Worm (Caenorhabditis elegans): ENCODE measurements around the gene talp-3.
A peak's percentile ranks its signal among the peaks of the same experiment; 100 is the strongest.

talp-3 gene

ce11 chrIV:14653066-14653465 lies at the start of gene talp-3:
Gene talp-3, minus strand, starts transcription at chrIV:14653380.
- TF ChIP-seq let-607 (tag; optimal IDR thresholded peaks at IDR 0.05): no peak
- peak; percentile 74; the same call in 1 of the 2 replicates for TF ChIP-seq attf-6 (GFP tag; IDR thresholded peaks at IDR 0.05)
- no peak for TF ChIP-seq ztf-22 (GFP tag; optimal IDR thresholded peaks at IDR 0.05)

- TF ChIP-seq rec-8 (tag; optimal IDR thresholded peaks at IDR 0.05): no peak
- TF ChIP-seq ztf-3 (GFP tag; optimal IDR thresholded peaks at IDR 0.05): no peak
- no peak for TF ChIP-seq lir-1 (GFP tag; conservative IDR thresholded peaks at IDR 0.05)
- no peak for TF ChIP-seq B0261.1 (tag; optimal IDR thresholded peaks at IDR 0.05)
- no peak for TF ChIP-seq Y95B8A.8 (GFP tag; IDR thresholded peaks at IDR 0.05)
- no peak for TF ChIP-seq ztf-6 (GFP tag; IDR thresholded peaks at IDR 0.05)
- TF ChIP-seq hsf-1 (GFP tag; IDR thresholded peaks at IDR 0.05): no peak
- no peak for TF ChIP-seq xnd-1 (tag; optimal IDR thresholded peaks at IDR 0.05)
- no peak for TF ChIP-seq lsl-1 (GFP tag; optimal IDR thresholded peaks at IDR 0.05)
- TF ChIP-seq pbrm-1 (GFP tag; IDR thresholded peaks at IDR 0.05): no peak
- no peak for TF ChIP-seq Y56A3A.18 (GFP tag; IDR thresholded peaks at IDR 0.05)
- no peak for TF ChIP-seq ets-4 (GFP tag; optimal IDR thresholded peaks at IDR 0.05)
- no peak for TF ChIP-seq tlf-1 (GFP tag; optimal IDR thresholded peaks at IDR 0.05)
These were observed 46.7 kb upstream of the talp-3 start, which contains the start of gene haf-8 for ce11 chrIV:14699840-14700239. Gene haf-8, minus strand, starts transcription at chrIV:14699940.

- TF ChIP-seq attf-6 (GFP tag; IDR thresholded peaks at IDR 0.05) (peak; percentile 68; the same call in 1 of the 2 replicates), rpc-1 (optimal IDR thresholded peaks at IDR 0.05) (no peak), rpc-1 (tag; optimal IDR thresholded peaks at IDR 0.05) (no peak), snpc-4 (GFP tag; optimal IDR thresholded peaks at IDR 0.05) (no peak), snpc-4 (tag; optimal IDR thresholded peaks at IDR 0.05) (peak in 2 of 4 experiments; percentile 55 to 56), F52B5.7 (tag; optimal IDR thresholded peaks at IDR 0.05) (no peak)
These were observed 34.5 kb upstream of the talp-3 start for ce11 chrIV:14687716-14688115.

ce11 chrIV:14679060-14679459 lies 25.9 kb upstream of the talp-3 start:
- TF ChIP-seq him-1 (tag; optimal IDR thresholded peaks at IDR 0.05) (no peak), aptf-2 (GFP tag; conservative IDR thresholded peaks at IDR 0.05) (no peak), snpc-4 (GFP tag; optimal IDR thresholded peaks at IDR 0.05) (no peak), snpc-4 (tag; optimal IDR thresholded peaks at IDR 0.05) (peak in 2 of 4 experiments; percentile 57 to 63)

ce11 chrIV:14677095-14677633 lies 24.0 kb upstream of the talp-3 start, which contains the start of gene Y57G11C.31:
Gene Y57G11C.31, plus strand, starts transcription at chrIV:14677370.
- TF ChIP-seq snpc-4 (GFP tag; optimal IDR thresholded peaks at IDR 0.05): no peak
- TF ChIP-seq snpc-4 (tag; optimal IDR thresholded peaks at IDR 0.05): peak in 1 of 4 experiments; percentile 46
- TF ChIP-seq lag-1 (GFP tag; IDR thresholded peaks at IDR 0.05): no peak

- TF ChIP-seq nfyb-1 (GFP tag; IDR thresholded peaks at IDR 0.05) (no peak), hrde-1 (tag; optimal IDR thresholded peaks at IDR 0.05; ENCODE audit: borderline replicate concordance) (no peak), gei-17 (GFP tag; optimal IDR thresholded peaks at IDR 0.05) (no peak), hsf-1 (GFP tag; IDR thresholded peaks at IDR 0.05) (no peak), nfya-1 (tag; optimal IDR thresholded peaks at IDR 0.05; ENCODE audit: borderline replicate concordance, insufficient read depth) (no peak), ztf-28 (GFP tag; IDR thresholded peaks at IDR 0.05) (no peak), F22D6.2 (tag; optimal IDR thresholded peaks at IDR 0.05) (no peak), repo-1 (tag; optimal IDR thresholded peaks at IDR 0.05) (no peak)
These were observed 22.6 kb upstream of the talp-3 start for ce11 chrIV:14675789-14676188.
